Worm (Caenorhabditis elegans) whole organism, late embryonic: ENCODE data around the gene F53B2.8.
"Not testable (repeated sequence)": the region's sequence is repeated elsewhere in the genome, so short reads cannot be mapped to it uniquely, and the experiment has no call there.

ENCODE experiments used
- K02D7.2 ChIP-seq: sonication (generic microtip); optimal IDR thresholded peaks from 2 replicates; lab custom pipeline; 2017; ENCODE audit warnings: mild to moderate bottlenecking, missing genetic modification characterization, missing compliant biosample characterization
- K09A11.1 ChIP-seq: sonication (generic microtip); optimal IDR thresholded peaks from 2 replicates; lab custom pipeline; 2017; ENCODE audit warnings: antibody characterized with exemption, mild to moderate bottlenecking, missing genetic modification characterization, missing compliant biosample characterization; ENCODE audit not compliant: insufficient read depth
- Y22D7AL.16 ChIP-seq: sonication (generic microtip); optimal IDR thresholded peaks from 2 replicates; lab custom pipeline; 2016; ENCODE audit warnings: missing genetic modification characterization, missing compliant biosample characterization
- ahr-1 ChIP-seq: sonication (generic microtip); optimal IDR thresholded peaks from 2 replicates; lab custom pipeline; 2016; ENCODE audit warnings: missing genetic modification characterization, missing compliant biosample characterization
- ama-1 ChIP-seq: fragments of 150-350 bp; optimal IDR thresholded peaks from 2 replicates; lab custom pipeline; 2014
- ceh-22 ChIP-seq: sonication (generic microtip); optimal IDR thresholded peaks from 2 replicates; lab custom pipeline; 2017; ENCODE audit warnings: missing biosample characterization, missing genetic modification characterization
- ceh-24 ChIP-seq: sonication (generic microtip); optimal IDR thresholded peaks from 2 replicates; lab custom pipeline; 2016; ENCODE audit warnings: mild to moderate bottlenecking, missing genetic modification characterization, missing compliant biosample characterization
- ceh-30 ChIP-seq: fragments of 150-350 bp; optimal IDR thresholded peaks from 2 replicates; lab custom pipeline; 2014; ENCODE audit warnings: missing biosample characterization, missing genetic modification characterization
- ceh-31 ChIP-seq: sonication (generic microtip); optimal IDR thresholded peaks from 2 replicates; lab custom pipeline; 2016; ENCODE audit warnings: missing genetic modification characterization, missing compliant biosample characterization
- ceh-45 ChIP-seq: fragments of 200-800 bp; sonication (Bioruptor generic); IDR thresholded peaks from 2 replicates; pipeline ENCODE4 v1.3.6; 2022; ENCODE audit warnings: missing genetic modification reagents, missing genetic modification characterization, missing compliant biosample characterization
- ceh-9 ChIP-seq: sonication (generic microtip); optimal IDR thresholded peaks from 2 replicates; lab custom pipeline; 2016; ENCODE audit warnings: mild to moderate bottlenecking, missing genetic modification characterization, inconsistent platforms, missing compliant biosample characterization
- che-1 ChIP-seq: sonication (generic microtip); optimal IDR thresholded peaks from 2 replicates; lab custom pipeline; 2016; ENCODE audit warnings: mild to moderate bottlenecking, missing genetic modification characterization, missing compliant biosample characterization
- elt-2 ChIP-seq: sonication (generic microtip); optimal IDR thresholded peaks from 2 replicates; lab custom pipeline; 2016; ENCODE audit warnings: missing genetic modification reagents, missing genetic modification characterization, missing compliant biosample characterization
- elt-4 ChIP-seq: sonication (generic microtip); optimal IDR thresholded peaks from 2 replicates; lab custom pipeline; 2016; ENCODE audit warnings: missing genetic modification characterization, missing compliant biosample characterization
- fax-1 ChIP-seq: sonication (generic microtip); optimal IDR thresholded peaks from 2 replicates; lab custom pipeline; 2016; ENCODE audit warnings: missing genotype, missing genetic modification characterization, missing compliant biosample characterization
- fkh-6 ChIP-seq: sonication (generic microtip); optimal IDR thresholded peaks from 2 replicates; lab custom pipeline; 2016; ENCODE audit warnings: missing genetic modification characterization, missing compliant biosample characterization
- hlh-13 ChIP-seq: fragments of 200-800 bp; sonication (Bioruptor generic); optimal IDR thresholded peaks from 2 replicates; lab custom pipeline; 2018; ENCODE audit warnings: mild to moderate bottlenecking, missing genetic modification characterization, missing compliant biosample characterization
- hlh-8 ChIP-seq: sonication (generic microtip); optimal IDR thresholded peaks from 2 replicates; lab custom pipeline; 2016; ENCODE audit warnings: missing genotype, missing genetic modification characterization, missing compliant biosample characterization
- madf-2 ChIP-seq: sonication (generic microtip); optimal IDR thresholded peaks from 2 replicates; lab custom pipeline; 2017; ENCODE audit warnings: missing genetic modification characterization, missing compliant biosample characterization
- mec-3 ChIP-seq: sonication (generic microtip); optimal IDR thresholded peaks from 2 replicates; lab custom pipeline; 2016; ENCODE audit warnings: borderline replicate concordance, missing genetic modification characterization, missing compliant biosample characterization
- nfya-1 ChIP-seq: sonication (generic microtip); optimal IDR thresholded peaks from 2 replicates; lab custom pipeline; 2017; ENCODE audit warnings: missing genetic modification characterization, mild to moderate bottlenecking, missing compliant biosample characterization, antibody characterized with exemption, moderate library complexity
- npax-4 ChIP-seq: sonication (generic microtip); optimal IDR thresholded peaks from 2 replicates; lab custom pipeline; 2016; ENCODE audit warnings: missing genetic modification characterization, missing compliant biosample characterization
- odd-2 ChIP-seq: sonication (generic microtip); optimal IDR thresholded peaks from 2 replicates; lab custom pipeline; 2017; ENCODE audit warnings: antibody characterized with exemption, mild to moderate bottlenecking, missing genetic modification characterization, missing compliant biosample characterization
- pat-9 ChIP-seq: fragments of 200-800 bp; sonication (Bioruptor generic); optimal IDR thresholded peaks from 2 replicates; lab custom pipeline; 2018; ENCODE audit warnings: mild to moderate bottlenecking, missing genetic modification characterization, moderate library complexity, missing compliant biosample characterization
- pax-1 ChIP-seq: fragments of 150-350 bp; optimal IDR thresholded peaks from 2 replicates; lab custom pipeline; 2014; ENCODE audit warnings: missing biosample characterization, missing genetic modification characterization
- pha-2 ChIP-seq: sonication (generic microtip); optimal IDR thresholded peaks from 2 replicates; lab custom pipeline; 2017; ENCODE audit warnings: mild to moderate bottlenecking, missing genetic modification characterization, missing compliant biosample characterization
- pqm-1 ChIP-seq: sonication (generic microtip); optimal IDR thresholded peaks from 2 replicates; lab custom pipeline; 2016; ENCODE audit warnings: missing genetic modification characterization, missing compliant biosample characterization
- ref-2 ChIP-seq: sonication (generic microtip); optimal IDR thresholded peaks from 2 replicates; lab custom pipeline; 2016; ENCODE audit warnings: missing genetic modification characterization, missing compliant biosample characterization
- sox-4 ChIP-seq: sonication (generic microtip); optimal IDR thresholded peaks from 2 replicates; lab custom pipeline; 2017; ENCODE audit warnings: mild to moderate bottlenecking, missing genetic modification characterization, inconsistent platforms, missing compliant biosample characterization
- syd-9 ChIP-seq: sonication (generic microtip); optimal IDR thresholded peaks from 2 replicates; lab custom pipeline; 2016; ENCODE audit warnings: mild to moderate bottlenecking, missing genetic modification characterization, moderate library complexity, missing compliant biosample characterization
- tbx-2 ChIP-seq: sonication (generic microtip); optimal IDR thresholded peaks from 2 replicates; lab custom pipeline; 2016; ENCODE audit warnings: missing genetic modification characterization, missing compliant biosample characterization
- ttx-3 ChIP-seq: sonication (generic microtip); optimal IDR thresholded peaks from 2 replicates; lab custom pipeline; 2016; ENCODE audit warnings: missing genetic modification reagents, missing genetic modification characterization, missing compliant biosample characterization
- unc-42 ChIP-seq: sonication (generic microtip); optimal IDR thresholded peaks from 2 replicates; lab custom pipeline; 2016; ENCODE audit warnings: missing genotype, missing genetic modification characterization, missing compliant biosample characterization
- ztf-16 ChIP-seq: sonication (generic microtip); optimal IDR thresholded peaks from 2 replicates; lab custom pipeline; 2017; ENCODE audit warnings: missing genetic modification characterization, missing compliant biosample characterization

F53B2.8 gene

DNA sequence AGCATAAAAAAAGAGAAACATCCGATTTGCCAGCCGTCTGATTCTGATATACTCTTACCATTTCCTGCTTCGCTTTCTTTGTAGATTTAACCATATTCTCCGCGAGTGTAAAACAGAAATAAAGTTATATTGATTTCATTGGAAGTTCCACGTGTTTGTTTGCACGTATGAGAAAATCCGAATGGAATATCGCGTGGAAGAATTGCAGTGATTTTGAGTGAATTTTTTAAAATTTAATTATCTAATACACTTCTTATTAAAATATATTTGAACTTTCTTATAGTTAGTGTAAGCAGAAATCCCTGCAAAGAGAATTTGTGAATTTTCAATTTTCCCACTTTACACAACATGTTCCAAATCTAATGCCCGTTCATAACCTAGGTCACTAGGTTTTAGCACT lies 3.9 kb upstream of the F53B2.8 start, which contains the start of gene F53B2.5:
TSS of gene F53B2.5 (minus strand) at position 101 of the 400 bp plus-strand sequence.
- TF ChIP-seq ztf-16 (tag; lab: Kevin White, UChicago) (no peak), tbx-2 (no peak), pqm-1 (tag; lab: Kevin White, UChicago) (no peak), che-1 (tag; lab: Kevin White, UChicago) (no peak), ttx-3 (no peak), K02D7.2 (tag; lab: Kevin White, UChicago) (no peak), ref-2 (tag; lab: Kevin White, UChicago) (no peak), odd-2 (tag; lab: Kevin White, UChicago) (no peak)

DNA sequence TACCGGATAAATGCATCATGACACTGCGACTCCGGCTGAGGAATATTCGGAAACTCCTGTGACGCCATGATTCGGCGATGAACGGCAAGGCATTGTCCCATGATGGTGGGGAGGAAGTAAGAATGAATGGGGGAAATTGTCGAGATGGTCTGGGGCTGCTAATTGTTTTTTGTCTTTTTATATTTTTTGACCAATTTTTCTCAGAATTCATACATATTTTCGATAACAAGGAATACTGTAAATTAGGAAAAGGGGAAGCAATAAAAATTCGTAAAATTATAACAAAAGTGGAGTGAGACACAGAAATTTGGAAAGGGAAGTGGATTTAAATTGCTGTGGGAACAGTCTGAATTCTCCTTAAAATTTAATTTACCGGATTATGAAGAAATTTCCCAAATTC lies 1.8 kb downstream of the F53B2.8 start, which contains the start of gene eak-4:
TSS of gene eak-4 (minus strand) at position 101 of the 400 bp plus-strand sequence.
- TF ChIP-seq ceh-24 (tag; lab: Kevin White, UChicago) (no peak), elt-4 (tag; lab: Kevin White, UChicago) (no peak), mec-3 (tag; lab: Kevin White, UChicago) (no peak), K09A11.1 (tag; lab: Kevin White, UChicago) (no peak), ceh-9 (tag; lab: Kevin White, UChicago) (no peak), sox-4 (tag; lab: Kevin White, UChicago) (no peak), fax-1 (no peak), nfya-1 (tag; lab: Kevin White, UChicago) (no peak)

DNA sequence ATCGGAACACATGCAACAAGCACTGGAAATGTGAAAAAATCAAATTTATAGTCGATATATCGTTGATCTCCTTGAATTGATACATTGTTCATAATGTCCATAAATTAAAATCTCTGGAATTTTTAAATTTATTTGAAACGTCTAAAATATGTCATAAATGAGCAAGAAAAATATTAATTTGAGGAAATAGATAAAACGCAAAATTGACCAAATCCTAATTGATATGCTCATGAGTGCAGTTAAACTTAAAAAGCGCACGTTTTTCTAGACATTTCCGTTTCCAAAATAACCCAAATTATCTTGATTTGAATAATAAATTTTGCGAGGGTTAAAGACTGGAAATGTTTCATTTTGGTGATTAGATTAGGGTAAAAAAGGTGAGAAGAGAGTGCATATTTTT lies 4.7 kb downstream of the F53B2.8 start, which contains the start of gene sru-13:
TSS of gene sru-13 (minus strand) at position 101 of the 400 bp plus-strand sequence.
- TF ChIP-seq npax-4 (tag; lab: Kevin White, UChicago) (no peak), hlh-8 (tag; lab: Kevin White, UChicago) (no peak), ahr-1 (tag; lab: Kevin White, UChicago) (no peak), pha-2 (tag; lab: Kevin White, UChicago) (no peak), K02D7.2 (tag; lab: Kevin White, UChicago) (no peak), tbx-2 (no peak), Y22D7AL.16 (tag; lab: Kevin White, UChicago) (no peak), sox-4 (tag; lab: Kevin White, UChicago) (no peak)

DNA sequence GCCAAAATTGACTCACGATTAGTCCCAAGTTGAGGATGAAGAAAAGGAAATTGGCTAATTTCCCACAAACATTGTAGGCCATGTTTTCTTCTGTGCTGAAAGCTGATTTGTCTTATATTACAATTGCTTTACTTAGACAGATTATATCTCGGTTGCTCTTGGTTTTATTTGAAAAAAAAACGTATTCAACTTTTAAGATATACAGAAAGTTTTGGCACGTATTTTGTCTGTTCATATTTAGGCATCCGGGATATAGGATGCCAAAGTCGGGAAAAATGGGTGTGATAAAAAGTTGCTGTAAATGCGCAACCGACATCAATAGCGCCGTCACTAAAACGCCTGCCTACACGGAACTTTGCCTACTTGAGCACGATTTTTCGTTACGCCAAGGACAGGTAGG lies 7.0 kb downstream of the F53B2.8 start, which contains the start of gene tsp-4:
TSS of gene tsp-4 (minus strand) at position 101 of the 400 bp plus-strand sequence.
- TF ChIP-seq odd-2 (tag; lab: Kevin White, UChicago) = no peak
- TF ChIP-seq madf-2 (tag; lab: Kevin White, UChicago) = no peak

DNA sequence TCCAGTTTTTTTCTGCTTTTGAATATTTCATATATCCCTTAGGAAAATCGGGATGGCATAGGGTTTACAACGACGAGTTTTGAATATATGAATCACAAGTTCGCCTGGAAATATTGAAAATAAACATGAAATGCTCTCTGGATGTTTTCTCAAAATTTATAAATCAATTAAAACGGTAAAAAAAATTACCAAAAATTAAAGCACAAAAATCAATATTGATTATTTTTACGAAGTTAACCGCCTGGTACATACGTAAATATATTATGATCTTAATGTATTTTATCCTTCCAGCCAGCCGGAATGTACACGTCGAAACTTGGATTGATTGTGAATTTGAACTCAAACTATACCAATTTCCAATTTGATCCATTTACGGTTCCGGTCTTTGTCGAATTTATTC lies 21.8 kb downstream of the F53B2.8 start, which contains the start of gene sru-17:
TSS of gene sru-17 (plus strand) at position 301 of the 400 bp plus-strand sequence.
- not testable (repeated sequence) for TF ChIP-seq ama-1 (lab: Kevin White, UChicago); ceh-22 (tag; lab: Kevin White, UChicago); fkh-6 (tag; lab: Kevin White, UChicago)

DNA sequence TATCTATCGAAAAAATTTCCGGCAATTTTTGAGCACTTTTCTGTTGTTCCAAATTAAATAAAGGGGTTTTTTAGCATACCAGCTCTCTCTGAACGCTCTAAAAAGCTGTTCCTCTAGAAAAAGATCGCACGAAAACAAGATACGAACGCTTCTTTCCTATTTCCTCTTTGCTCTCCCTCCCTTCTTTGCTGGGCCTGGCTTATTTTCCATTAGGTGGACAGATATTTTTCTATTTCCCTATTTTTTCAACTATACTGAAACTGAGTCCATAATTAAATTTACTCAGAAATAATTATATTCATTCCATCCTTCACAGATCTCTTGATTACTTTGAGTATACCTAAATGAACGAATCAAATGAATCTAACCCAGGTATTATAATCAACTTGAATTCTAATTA lies 25.2 kb downstream of the F53B2.8 start, which contains the start of gene sru-18:
TSS of gene sru-18 (plus strand) at position 301 of the 400 bp plus-strand sequence.
- TF ChIP-seq tbx-2 = no peak
- TF ChIP-seq ceh-45 = no peak
- no peak for TF ChIP-seq ceh-31
- no peak for TF ChIP-seq pha-2 (tag; lab: Kevin White, UChicago)
- no peak for TF ChIP-seq ceh-22 (tag; lab: Kevin White, UChicago)
- no peak for TF ChIP-seq unc-42 (tag; lab: Kevin White, UChicago)
- TF ChIP-seq elt-2 (tag; lab: Kevin White, UChicago) = no peak
- no peak for TF ChIP-seq ceh-30 (tag; lab: Kevin White, UChicago)
- TF ChIP-seq syd-9 (tag; lab: Kevin White, UChicago) = no peak
- no peak for TF ChIP-seq pax-1 (tag; lab: Kevin White, UChicago)
- TF ChIP-seq pat-9 = no peak
- no peak for TF ChIP-seq hlh-8 (tag; lab: Kevin White, UChicago)
- TF ChIP-seq hlh-13 (GFP tag; lab: Kevin White, UChicago) = no peak
